Worm (Caenorhabditis elegans): ENCODE measurements around the gene T24A6.16.

DNA sequence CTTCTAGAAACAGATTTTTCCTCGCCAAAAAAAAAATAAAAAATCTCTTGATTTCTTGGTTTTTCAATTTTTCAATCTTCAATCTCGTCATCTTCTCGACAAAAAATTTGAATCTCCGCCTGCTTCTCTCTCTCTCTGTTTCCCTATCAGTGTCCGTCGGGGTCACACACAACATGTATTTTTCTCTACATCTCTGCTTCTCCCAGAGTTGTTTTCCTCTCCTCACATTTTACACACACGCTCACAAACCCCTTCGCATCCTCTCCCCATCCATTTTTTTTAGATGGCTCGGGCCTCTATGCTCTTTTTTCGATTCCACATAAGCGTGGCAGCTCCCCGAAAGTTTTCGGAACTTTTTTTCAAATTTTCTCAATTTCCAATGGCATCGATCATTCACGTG is 17.1 kb upstream of the T24A6.16 start:
- TF ChIP-seq mep-1 (tag; optimal IDR thresholded peaks at IDR 0.05): peak; percentile 61
- TF ChIP-seq gei-8 (GFP tag; optimal IDR thresholded peaks at IDR 0.05): no peak
- TF ChIP-seq daf-19 (GFP tag; conservative IDR thresholded peaks at IDR 0.05): no peak
- TF ChIP-seq mdl-1 (tag; optimal IDR thresholded peaks at IDR 0.05): peak; percentile 20 to 55
- no peak for TF ChIP-seq ama-1 (optimal IDR thresholded peaks at IDR 0.05)
- TF ChIP-seq jun-1 (tag; optimal IDR thresholded peaks at IDR 0.05): no peak
- no peak for TF ChIP-seq F37D6.2 (tag; optimal IDR thresholded peaks at IDR 0.05)
- peak; percentile 80 for TF ChIP-seq nhr-11 (tag; optimal IDR thresholded peaks at IDR 0.05)
- no peak for TF ChIP-seq zag-1 (tag; optimal IDR thresholded peaks at IDR 0.05)
- TF ChIP-seq arid-1 (GFP tag; conservative IDR thresholded peaks at IDR 0.05): no peak
- TF ChIP-seq egl-27 (tag; optimal IDR thresholded peaks at IDR 0.05): no peak

Data from whole organism, L4 larva.